Worm (Caenorhabditis elegans) whole organism, L1 larva: ENCODE data around the gene jud-4.
A peak's percentile ranks its signal among the peaks of the same experiment; 100 is the strongest.

Experiments used
- C04F5.9 ChIP-seq: sonication (generic microtip); optimal IDR thresholded peaks from 2 replicates; lab custom pipeline; 2016; ENCODE audit warnings: missing genetic modification characterization, missing compliant biosample characterization
- C16A3.4 ChIP-seq: fragments of 150-350 bp; optimal IDR thresholded peaks from 2 replicates; lab custom pipeline; 2014; ENCODE audit warnings: missing biosample characterization, missing genetic modification characterization
- C34B4.2 ChIP-seq: sonication (generic microtip); optimal IDR thresholded peaks from 2 replicates; lab custom pipeline; 2017; ENCODE audit warnings: mild to moderate bottlenecking, missing genetic modification characterization, missing compliant biosample characterization
- F16B12.6 ChIP-seq: fragments of 150-350 bp; optimal IDR thresholded peaks from 2 replicates; lab custom pipeline; 2014; ENCODE audit warnings: missing biosample characterization, missing genetic modification characterization
- alr-1 ChIP-seq: fragments of 200-800 bp; sonication (Bioruptor generic); optimal IDR thresholded peaks from 2 replicates; lab custom pipeline; 2018; ENCODE audit warnings: borderline replicate concordance, mild to moderate bottlenecking, missing genetic modification characterization, missing compliant biosample characterization
- ama-1 ChIP-seq: fragments of 150-350 bp; optimal IDR thresholded peaks from 2 replicates; lab custom pipeline; 2014
- blmp-1 ChIP-seq: fragments of 150-350 bp; optimal IDR thresholded peaks from 2 replicates; lab custom pipeline; 2014; ENCODE audit warnings: missing biosample characterization, missing genetic modification characterization
- ceh-82 ChIP-seq, 3 experiments: fragments of 150-350 bp in 1 of 3; sonication (generic microtip) in 2 of 3; optimal IDR thresholded peaks; 2 replicates each; lab custom pipeline; 2014 to 2017; ENCODE audit warnings: missing biosample characterization in 3 of 3, missing genetic modification characterization in 3 of 3
- dpl-1 ChIP-seq, 3 experiments: fragments of 150-350 bp in 2 of 3; sonication (generic microtip) in 1 of 3; optimal IDR thresholded peaks; 2 replicates each; lab custom pipeline; 2014 to 2017; ENCODE audit warnings: missing biosample characterization in 3 of 3, missing genetic modification characterization in 3 of 3, missing genetic modification reagents in 3 of 3
- dsc-1 ChIP-seq: sonication (generic microtip); optimal IDR thresholded peaks from 2 replicates; lab custom pipeline; 2016; ENCODE audit warnings: mild to moderate bottlenecking, missing genetic modification characterization, missing compliant biosample characterization
- efl-1 ChIP-seq, 4 experiments: fragments of 150-350 bp; optimal IDR thresholded peaks in 3 of 4; peaks in 1 of 4; 1 replicate in 1 of 4; 2 replicates in 3 of 4; lab custom pipeline; 2014; ENCODE audit warnings: missing biosample characterization in 2 of 4, missing genetic modification characterization in 2 of 4, missing genetic modification reagents in 2 of 4
- elt-2 ChIP-seq: sonication (generic microtip); optimal IDR thresholded peaks from 2 replicates; lab custom pipeline; 2016; ENCODE audit warnings: missing genetic modification characterization, mild to moderate bottlenecking, inconsistent platforms, missing compliant biosample characterization, missing genetic modification reagents
- elt-3 ChIP-seq, 6 experiments: fragments of 150-350 bp in 1 of 6; sonication (generic microtip); optimal IDR thresholded peaks; 2 replicates each; lab custom pipeline; 2017 to 2018; ENCODE audit warnings: missing biosample characterization in 6 of 6, missing genetic modification characterization in 6 of 6, inconsistent platforms in 1 of 6
- fkh-10 ChIP-seq: sonication (generic microtip); optimal IDR thresholded peaks from 2 replicates; lab custom pipeline; 2017; ENCODE audit warnings: missing biosample characterization, missing genetic modification reagents, missing genetic modification characterization
- fkh-4 ChIP-seq: sonication (generic microtip); optimal IDR thresholded peaks from 2 replicates; lab custom pipeline; 2016; ENCODE audit warnings: missing compliant biosample characterization, missing genetic modification characterization, borderline replicate concordance
- grh-1 ChIP-seq: fragments of 200-800 bp; sonication (Bioruptor generic); IDR thresholded peaks from 2 replicates; pipeline ENCODE4 v1.3.6; 2022; ENCODE audit warnings: missing genetic modification reagents, missing genetic modification characterization, missing compliant biosample characterization
- hlh-4 ChIP-seq: sonication (generic microtip); optimal IDR thresholded peaks from 2 replicates; lab custom pipeline; 2016; ENCODE audit warnings: mild to moderate bottlenecking, missing genetic modification characterization, missing compliant biosample characterization
- hpl-2 ChIP-seq: fragments of 150-350 bp; optimal IDR thresholded peaks from 2 replicates; lab custom pipeline; 2014; ENCODE audit warnings: missing biosample characterization, missing genetic modification reagents, missing genetic modification characterization
- jun-1 ChIP-seq: fragments of 150-350 bp; optimal IDR thresholded peaks from 2 replicates; lab custom pipeline; 2014; ENCODE audit warnings: missing biosample characterization, missing genetic modification reagents, missing genetic modification characterization
- lin-13 ChIP-seq: fragments of 150-350 bp; optimal IDR thresholded peaks from 2 replicates; lab custom pipeline; 2014; ENCODE audit warnings: missing biosample characterization, missing genetic modification reagents, missing genetic modification characterization
- lin-14 ChIP-seq: fragments of 200-800 bp; sonication (Bioruptor generic); optimal IDR thresholded peaks from 2 replicates; lab custom pipeline; 2018; ENCODE audit warnings: mild to moderate bottlenecking, missing genetic modification characterization, moderate library complexity, missing compliant biosample characterization
- lin-15B ChIP-seq: fragments of 150-350 bp; sonication (generic microtip); optimal IDR thresholded peaks from 3 replicates; lab custom pipeline; 2014; ENCODE audit warnings: missing biosample characterization, missing genetic modification characterization
- lin-39 ChIP-seq: fragments of 150-350 bp; optimal IDR thresholded peaks from 2 replicates; lab custom pipeline; 2014; ENCODE audit warnings: missing biosample characterization, missing genetic modification reagents, missing genetic modification characterization
- lir-3 ChIP-seq: sonication (generic microtip); optimal IDR thresholded peaks from 2 replicates; lab custom pipeline; 2016; ENCODE audit warnings: mild to moderate bottlenecking, missing genetic modification characterization, moderate library complexity, missing compliant biosample characterization; ENCODE audit not compliant: poor library complexity
- lsy-2 ChIP-seq, 2 experiments: fragments of 150-350 bp; optimal IDR thresholded peaks; 2 replicates each; lab custom pipeline; 2014; ENCODE audit warnings: missing biosample characterization in 2 of 2, missing genetic modification characterization in 2 of 2
- mdl-1 ChIP-seq, 2 experiments: fragments of 150-350 bp; optimal IDR thresholded peaks; 2 replicates each; lab custom pipeline; 2014 to 2017; ENCODE audit warnings: missing biosample characterization in 2 of 2, missing genetic modification characterization in 2 of 2, inconsistent platforms in 1 of 2
- mef-2 ChIP-seq: fragments of 150-350 bp; optimal IDR thresholded peaks from 2 replicates; lab custom pipeline; 2014; ENCODE audit warnings: missing biosample characterization, missing genetic modification characterization
- nhr-11 ChIP-seq: fragments of 150-350 bp; optimal IDR thresholded peaks from 2 replicates; lab custom pipeline; 2014; ENCODE audit warnings: missing biosample characterization, missing genetic modification characterization
- nhr-12 ChIP-seq: sonication (generic microtip); optimal IDR thresholded peaks from 2 replicates; lab custom pipeline; 2017; ENCODE audit warnings: missing biosample characterization, missing genetic modification characterization
- nhr-237 ChIP-seq: fragments of 150-350 bp; optimal IDR thresholded peaks from 2 replicates; lab custom pipeline; 2014; ENCODE audit warnings: missing biosample characterization, missing genetic modification characterization
- nhr-28 ChIP-seq: fragments of 150-350 bp; optimal IDR thresholded peaks from 2 replicates; lab custom pipeline; 2014; ENCODE audit warnings: missing biosample characterization, missing genetic modification characterization
- nhr-71 ChIP-seq: sonication (generic microtip); optimal IDR thresholded peaks from 2 replicates; lab custom pipeline; 2016; ENCODE audit warnings: mild to moderate bottlenecking, missing genetic modification characterization, moderate library complexity, missing compliant biosample characterization
- nhr-85 ChIP-seq: sonication (generic microtip); peaks from one replicate; lab custom pipeline; 2016; ENCODE audit warnings: missing genetic modification characterization, inconsistent platforms, missing compliant biosample characterization
- nhr-90 ChIP-seq: sonication (generic microtip); optimal IDR thresholded peaks from 2 replicates; lab custom pipeline; 2016; ENCODE audit warnings: mild to moderate bottlenecking, missing genetic modification characterization, missing compliant biosample characterization; ENCODE audit not compliant: poor library complexity
- pag-3 ChIP-seq: sonication (generic microtip); optimal IDR thresholded peaks from 2 replicates; lab custom pipeline; 2017; ENCODE audit warnings: missing genetic modification characterization, mild to moderate bottlenecking, missing compliant biosample characterization, antibody characterized with exemption, borderline replicate concordance; ENCODE audit not compliant: insufficient read depth
- pax-3 ChIP-seq: fragments of 200-800 bp; sonication (Bioruptor generic); optimal IDR thresholded peaks from 2 replicates; lab custom pipeline; 2018; ENCODE audit warnings: mild to moderate bottlenecking, missing genetic modification characterization, moderate library complexity, missing compliant biosample characterization
- pqm-1 ChIP-seq: sonication (generic microtip); optimal IDR thresholded peaks from 3 replicates; lab custom pipeline; 2017; ENCODE audit warnings: missing biosample characterization, missing genetic modification characterization
- tlp-1 ChIP-seq: fragments of 150-350 bp; optimal IDR thresholded peaks from 2 replicates; lab custom pipeline; 2014; ENCODE audit warnings: missing biosample characterization, missing genetic modification characterization
- ztf-11 ChIP-seq, 2 experiments: sonication (generic microtip); optimal IDR thresholded peaks; 2 replicates each; lab custom pipeline; 2016 to 2017; ENCODE audit warnings: missing genetic modification characterization in 2 of 2, missing biosample characterization in 1 of 2, missing compliant biosample characterization in 1 of 2
- ztf-4 ChIP-seq: fragments of 150-350 bp; optimal IDR thresholded peaks from 2 replicates; lab custom pipeline; 2014; ENCODE audit warnings: missing biosample characterization, missing genetic modification characterization

jud-4 gene

ce11 chrX:15297396-15297827, 13.5 kb downstream of the jud-4 start (continued):
- no peak for TF ChIP-seq fkh-4 (tag; lab: Kevin White, UChicago)
- TF ChIP-seq nhr-90 (tag; lab: Kevin White, UChicago): peak; percentile 60
- peak; percentile 10 for TF ChIP-seq lin-14
- no peak for TF ChIP-seq nhr-237 (tag; lab: Kevin White, UChicago)
- peak; percentile 15 for TF ChIP-seq elt-2 (tag; lab: Kevin White, UChicago)
- no peak for TF ChIP-seq C04F5.9 (tag; lab: Kevin White, UChicago)
- peak in 1 of 2 experiments; percentile 36 for TF ChIP-seq mdl-1 (tag; optimal IDR thresholded peaks at IDR 0.05; lab: Kevin White, UChicago)
- TF ChIP-seq C34B4.2 (tag; lab: Kevin White, UChicago): no peak
- no peak for TF ChIP-seq grh-1 (GFP tag; lab: Robert Waterston, UW)
- peak; percentile 13 to 39 for TF ChIP-seq lsy-2 (tag; optimal IDR thresholded peaks at IDR 0.05; lab: Kevin White, UChicago)
- TF ChIP-seq lir-3: peak; percentile 22

ce11 chrX:15300002-15300401, 16.1 kb downstream of the jud-4 start:
- no peak for TF ChIP-seq elt-3 (tag; optimal IDR thresholded peaks at IDR 0.05; lab: Kevin White, UChicago)
- no peak for TF ChIP-seq pax-3 (tag; lab: Kevin White, UChicago)
- TF ChIP-seq mef-2 (tag; lab: Kevin White, UChicago): no peak
- no peak for TF ChIP-seq blmp-1 (tag; lab: Kevin White, UChicago)
- no peak for TF ChIP-seq lin-15B (tag; lab: Kevin White, UChicago)
- no peak for TF ChIP-seq tlp-1 (tag; lab: Kevin White, UChicago)
- no peak for TF ChIP-seq ama-1 (lab: Kevin White, UChicago)

- TF ChIP-seq dsc-1 (no peak), F16B12.6 (tag; lab: Kevin White, UChicago) (no peak), alr-1 (tag; lab: Kevin White, UChicago) (no peak), efl-1 (optimal IDR thresholded peaks at IDR 0.05; lab: Kevin White, UChicago) (no peak), efl-1 (GFP tag; optimal IDR thresholded peaks at IDR 0.05 in 1 of 2; lab: Kevin White, UChicago) (no peak), fkh-4 (tag; lab: Kevin White, UChicago) (no peak), lin-39 (tag; lab: Kevin White, UChicago) (no peak), C16A3.4 (tag; lab: Kevin White, UChicago) (no peak), tlp-1 (tag; lab: Kevin White, UChicago) (no peak), lin-15B (tag; lab: Kevin White, UChicago) (no peak), jun-1 (tag; lab: Kevin White, UChicago) (no peak), nhr-28 (tag; lab: Kevin White, UChicago) (no peak)
These were observed 18.9 kb downstream of the jud-4 start, which contains the start of gene ser-2 for ce11 chrX:15302863-15303262. Gene ser-2, minus strand, starts transcription at chrX:15302963.

ce11 chrX:15307677-15308076, 23.8 kb downstream of the jud-4 start:
- peak; percentile 29 for TF ChIP-seq nhr-85
- TF ChIP-seq blmp-1 (tag; lab: Kevin White, UChicago): peak; percentile 84
- TF ChIP-seq lin-15B (tag; lab: Kevin White, UChicago): no peak

- TF ChIP-seq lin-13 (GFP tag; lab: Kevin White, UChicago) (no peak), ztf-11 (tag; optimal IDR thresholded peaks at IDR 0.05; lab: Kevin White, UChicago) (no peak), alr-1 (tag; lab: Kevin White, UChicago) (no peak), hlh-4 (tag; lab: Kevin White, UChicago) (no peak), ceh-82 (tag; optimal IDR thresholded peaks at IDR 0.05; lab: Kevin White, UChicago) (no peak), hpl-2 (GFP tag; lab: Kevin White, UChicago) (no peak), lsy-2 (tag; optimal IDR thresholded peaks at IDR 0.05; lab: Kevin White, UChicago) (no peak), dpl-1 (GFP tag; optimal IDR thresholded peaks at IDR 0.05; lab: Kevin White, UChicago) (no peak), dsc-1 (no peak), nhr-71 (tag; lab: Kevin White, UChicago) (no peak), pag-3 (tag; lab: Kevin White, UChicago) (no peak), blmp-1 (tag; lab: Kevin White, UChicago) (no peak), fkh-10 (GFP tag; lab: Kevin White, UChicago) (no peak), nhr-11 (tag; lab: Kevin White, UChicago) (no peak), fkh-4 (tag; lab: Kevin White, UChicago) (no peak), nhr-12 (no peak), pqm-1 (no peak), C04F5.9 (tag; lab: Kevin White, UChicago) (no peak), ztf-4 (tag; lab: Kevin White, UChicago) (no peak)
These were observed 24.8 kb downstream of the jud-4 start for ce11 chrX:15308685-15309084.
